Fruit fly (Drosophila melanogaster) whole organism, adult: ENCODE measurements around the gene Rab9D.

Source experiments
- Crg-1 ChIP-seq: fragments of 200-800 bp; sonication (Bioruptor generic); optimal IDR thresholded peaks from 2 replicates; lab custom pipeline; 2016; ENCODE audit warnings: missing biosample characterization, missing genetic modification characterization
- Hr96 ChIP-seq: fragments of 200-800 bp; sonication (Bioruptor generic); optimal IDR thresholded peaks from 2 replicates; lab custom pipeline; 2016; ENCODE audit warnings: missing biosample characterization, missing genetic modification characterization
- Mnt ChIP-seq: fragments of 200-800 bp; sonication (Bioruptor generic); optimal IDR thresholded peaks from 2 replicates; lab custom pipeline; 2016; ENCODE audit warnings: missing biosample characterization, mild to moderate bottlenecking, missing genetic modification characterization
- bab1 ChIP-seq: fragments of 200-800 bp; sonication (Bioruptor generic); optimal IDR thresholded peaks from 3 replicates; lab custom pipeline; 2019; ENCODE audit warnings: missing biosample characterization, mild to moderate bottlenecking, missing genetic modification characterization, moderate library complexity
- cic ChIP-seq: fragments of 200-800 bp; sonication (Bioruptor generic); optimal IDR thresholded peaks from 2 replicates; lab custom pipeline; 2017; ENCODE audit warnings: missing biosample characterization, mild to moderate bottlenecking, missing genetic modification characterization, moderate library complexity
- cnc ChIP-seq, 2 experiments: fragments of >200 bp; optimal IDR thresholded peaks; 2 replicates each; lab custom pipeline; 2017
- kay ChIP-seq: fragments of 200-800 bp; sonication (Bioruptor generic); peaks from one replicate; lab custom pipeline; 2016; ENCODE audit warnings: missing biosample characterization, missing genetic modification characterization, borderline replicate concordance
- ovo ChIP-seq: fragments of 200-800 bp; sonication (Bioruptor generic); optimal IDR thresholded peaks from 2 replicates; lab custom pipeline; 2016; ENCODE audit warnings: missing biosample characterization, missing genetic modification characterization
- pad ChIP-seq: fragments of 200-800 bp; sonication (Bioruptor generic); optimal IDR thresholded peaks from 3 replicates; lab custom pipeline; 2017; ENCODE audit warnings: missing biosample characterization, missing genetic modification characterization, mild to moderate bottlenecking, moderate library complexity, missing genetic modification reagents

dm6 chrX:10580459-10581103 is 8.3 kb upstream of the Rab9D start:
- no peak for TF ChIP-seq ovo (GFP tag; lab: Kevin White, UChicago)
- no peak for TF ChIP-seq bab1 (GFP tag; lab: Kevin White, UChicago)
- TF ChIP-seq kay (GFP tag; lab: Kevin White, UChicago) = no peak
- no peak for TF ChIP-seq cnc (optimal IDR thresholded peaks at IDR 0.05; lab: Kevin White, UChicago)
- no peak for TF ChIP-seq Mnt (GFP tag; lab: Kevin White, UChicago)
- TF ChIP-seq Hr96 (GFP tag; lab: Kevin White, UChicago) = no peak
- TF ChIP-seq cic (GFP tag; lab: Kevin White, UChicago) = no peak
- TF ChIP-seq Crg-1 = no peak
- no peak for TF ChIP-seq pad (GFP tag; lab: Kevin White, UChicago)
